Fruit fly (Drosophila melanogaster) whole organism, embryonic: ENCODE measurements around the gene AOX1.

Source experiments
- Atf6 ChIP-seq: fragments of 200-800 bp; sonication (Bioruptor generic); IDR thresholded peaks from 2 replicates; pipeline ENCODE4 v1.3.6; 2022; ENCODE audit warnings: missing biosample characterization, missing genetic modification characterization
- Blimp-1 ChIP-seq: fragments of 200-800 bp; sonication (Bioruptor generic); optimal IDR thresholded peaks from 3 replicates; lab custom pipeline; 2018; ENCODE audit warnings: missing biosample characterization, missing genetic modification characterization, mild to moderate bottlenecking, moderate library complexity, missing genetic modification reagents
- CG11247 ChIP-seq: fragments of 200-800 bp; sonication (Bioruptor generic); IDR thresholded peaks from 2 replicates; pipeline ENCODE4 v1.3.6; 2022; ENCODE audit warnings: missing biosample characterization, missing genetic modification characterization
- CG11456 ChIP-seq: fragments of 200-800 bp; sonication (Bioruptor generic); IDR thresholded peaks from 3 replicates; pipeline ENCODE4 v1.3.6; 2022; ENCODE audit warnings: missing biosample characterization, missing genetic modification characterization
- CG12769 ChIP-seq: fragments of 200-800 bp; sonication (Bioruptor generic); optimal IDR thresholded peaks from 2 replicates; lab custom pipeline; 2019; ENCODE audit warnings: missing biosample characterization, mild to moderate bottlenecking, missing genetic modification characterization, moderate library complexity
- CG13424 ChIP-seq: fragments of 200-800 bp; sonication (Bioruptor generic); optimal IDR thresholded peaks from 2 replicates; lab custom pipeline; 2019; ENCODE audit warnings: missing biosample characterization, mild to moderate bottlenecking, missing genetic modification characterization, moderate library complexity
- CG15269 ChIP-seq: fragments of 200-800 bp; sonication (Bioruptor generic); optimal IDR thresholded peaks from 2 replicates; lab custom pipeline; 2018; ENCODE audit warnings: missing biosample characterization, mild to moderate bottlenecking, missing genetic modification characterization, moderate library complexity
- CG15479 ChIP-seq: fragments of 200-800 bp; sonication (Bioruptor generic); optimal IDR thresholded peaks from 3 replicates; lab custom pipeline; 2019; ENCODE audit warnings: missing biosample characterization, mild to moderate bottlenecking, missing genetic modification characterization, moderate library complexity
- CG1647 ChIP-seq: fragments of 200-800 bp; sonication (Bioruptor generic); optimal IDR thresholded peaks from 3 replicates; lab custom pipeline; 2016; ENCODE audit warnings: missing biosample characterization, missing genetic modification characterization
- CG17568 ChIP-seq: fragments of 200-800 bp; sonication (Bioruptor generic); optimal IDR thresholded peaks from 2 replicates; lab custom pipeline; 2018; ENCODE audit warnings: missing biosample characterization, mild to moderate bottlenecking, missing genetic modification characterization, moderate library complexity
- CG18599 ChIP-seq: fragments of 200-800 bp; sonication (Bioruptor generic); optimal IDR thresholded peaks from 3 replicates; lab custom pipeline; 2017; ENCODE audit warnings: missing biosample characterization, missing genetic modification characterization, mild to moderate bottlenecking, moderate library complexity, missing genetic modification reagents
- CG2678 ChIP-seq: fragments of 200-800 bp; sonication (Bioruptor generic); optimal IDR thresholded peaks from 3 replicates; lab custom pipeline; 2019; ENCODE audit warnings: missing biosample characterization, mild to moderate bottlenecking, missing genetic modification characterization, moderate library complexity
- CG30403 ChIP-seq: fragments of 200-800 bp; sonication (Bioruptor generic); optimal IDR thresholded peaks from 3 replicates; lab custom pipeline; 2016; ENCODE audit warnings: missing biosample characterization, missing genetic modification characterization
- CG31224 ChIP-seq: fragments of 200-800 bp; sonication (Bioruptor generic); IDR thresholded peaks from 2 replicates; pipeline ENCODE4 v1.3.6; 2022; ENCODE audit warnings: missing biosample characterization, missing genetic modification characterization
- CG3407 ChIP-seq: fragments of 200-800 bp; sonication (Bioruptor generic); optimal IDR thresholded peaks from 2 replicates; lab custom pipeline; 2018; ENCODE audit warnings: missing biosample characterization, mild to moderate bottlenecking, missing genetic modification characterization
- CG4730 ChIP-seq: fragments of 200-800 bp; sonication (Bioruptor generic); IDR thresholded peaks from 2 replicates; pipeline ENCODE4 v1.3.6; 2022; ENCODE audit warnings: missing biosample characterization, missing genetic modification characterization
- CG7963 ChIP-seq: fragments of 200-800 bp; sonication (Bioruptor generic); IDR thresholded peaks from 3 replicates; pipeline ENCODE4 v1.3.6; 2022; ENCODE audit warnings: missing biosample characterization, missing genetic modification characterization; ENCODE audit not compliant: partially characterized antibody
- CG9215 ChIP-seq: fragments of 200-800 bp; sonication (Bioruptor generic); IDR thresholded peaks from 2 replicates; pipeline ENCODE4 v1.3.6; 2022; ENCODE audit warnings: missing biosample characterization, missing genetic modification characterization
- Chrac-16 ChIP-seq: fragments of 200-800 bp; sonication (Bioruptor generic); optimal IDR thresholded peaks from 3 replicates; lab custom pipeline; 2016; ENCODE audit warnings: missing biosample characterization, missing genetic modification characterization
- Drgx ChIP-seq: fragments of 200-800 bp; sonication (Bioruptor generic); IDR thresholded peaks from 2 replicates; pipeline ENCODE4 v1.3.6; 2022; ENCODE audit warnings: missing biosample characterization, missing genetic modification characterization
- Elba2 ChIP-seq: fragments of 200-800 bp; sonication (Bioruptor generic); optimal IDR thresholded peaks from 3 replicates; lab custom pipeline; 2016; ENCODE audit warnings: missing biosample characterization, missing genetic modification characterization
- HHEX ChIP-seq: fragments of 200-800 bp; sonication (Bioruptor generic); optimal IDR thresholded peaks from 3 replicates; lab custom pipeline; 2017; ENCODE audit warnings: missing biosample characterization, mild to moderate bottlenecking, missing genetic modification characterization, missing genetic modification reagents
- Hmr ChIP-seq: fragments of 200-800 bp; sonication (Bioruptor generic); optimal IDR thresholded peaks from 3 replicates; lab custom pipeline; 2017; ENCODE audit warnings: mild to moderate bottlenecking, missing biosample characterization, missing genetic modification reagents, missing genetic modification characterization
- Nf-YC ChIP-seq: fragments of 200-800 bp; optimal IDR thresholded peaks from 3 replicates; lab custom pipeline; 2019; ENCODE audit warnings: missing biosample characterization, mild to moderate bottlenecking, missing genetic modification characterization, moderate library complexity
- Scr ChIP-seq: fragments of 200-800 bp; sonication (Bioruptor generic); IDR thresholded peaks from 2 replicates; pipeline ENCODE4 v1.3.6; 2022; ENCODE audit warnings: missing biosample characterization, missing genetic modification characterization; ENCODE audit not compliant: partially characterized antibody
- Spps ChIP-seq: fragments of 200-800 bp; sonication (Bioruptor generic); optimal IDR thresholded peaks from 2 replicates; lab custom pipeline; 2018; ENCODE audit warnings: missing biosample characterization, mild to moderate bottlenecking, missing genetic modification characterization
- Sry-δ ChIP-seq: fragments of 200-800 bp; sonication (Bioruptor generic); optimal IDR thresholded peaks from 2 replicates; lab custom pipeline; 2016; ENCODE audit warnings: missing biosample characterization, missing genetic modification characterization
- Trl ChIP-seq, 3 experiments: fragments of >200 bp in 2 of 3; fragments of 200-800 bp in 1 of 3; sonication (Bioruptor generic) in 1 of 3; optimal IDR thresholded peaks; 2 replicates in 1 of 3; 3 replicates in 2 of 3; lab custom pipeline; 2016 to 2017; ENCODE audit warnings: missing biosample characterization in 1 of 3, missing genetic modification characterization in 1 of 3
- Xbp1 ChIP-seq: fragments of 200-800 bp; sonication (Bioruptor generic); optimal IDR thresholded peaks from 3 replicates; lab custom pipeline; 2016; ENCODE audit warnings: missing biosample characterization, mild to moderate bottlenecking, missing genetic modification characterization
- al ChIP-seq: fragments of 200-800 bp; sonication (Bioruptor generic); IDR thresholded peaks from 2 replicates; pipeline ENCODE4 v1.3.6; 2022; ENCODE audit warnings: missing biosample characterization, missing genetic modification characterization
- ash1 ChIP-seq: fragments of 200-800 bp; sonication (Bioruptor generic); optimal IDR thresholded peaks from 2 replicates; lab custom pipeline; 2018; ENCODE audit warnings: missing biosample characterization, mild to moderate bottlenecking, missing genetic modification characterization
- caup ChIP-seq: fragments of 200-800 bp; sonication (Bioruptor generic); optimal IDR thresholded peaks from 3 replicates; lab custom pipeline; 2017; ENCODE audit warnings: missing biosample characterization, mild to moderate bottlenecking, missing genetic modification characterization, moderate library complexity; ENCODE audit not compliant: severe bottlenecking
- chif ChIP-seq, 2 experiments: fragments of 200-800 bp; sonication (Bioruptor generic); optimal IDR thresholded peaks; 3 replicates each; lab custom pipeline; 2016; ENCODE audit warnings: missing biosample characterization in 2 of 2, missing genetic modification characterization in 2 of 2
- dysf ChIP-seq: fragments of 200-800 bp; sonication (Bioruptor generic); IDR thresholded peaks from 3 replicates; pipeline ENCODE4 v1.3.6; 2022; ENCODE audit warnings: missing biosample characterization, missing genetic modification characterization
- gro ChIP-seq: fragments of 200-800 bp; sonication (Bioruptor generic); optimal IDR thresholded peaks from 2 replicates; lab custom pipeline; 2016; ENCODE audit warnings: missing biosample characterization, missing genetic modification characterization
- hkb ChIP-seq, 2 experiments: fragments of 200-800 bp in 1 of 2; fragments of >200 bp in 1 of 2; sonication (Bioruptor generic) in 1 of 2; IDR thresholded peaks in 1 of 2; optimal IDR thresholded peaks in 1 of 2; 2 replicates each; pipeline versions ENCODE4 v1.3.6 to Lab custom; 2017 to 2022; ENCODE audit warnings: missing biosample characterization in 1 of 2, missing genetic modification characterization in 1 of 2
- nerfin-2 ChIP-seq: fragments of 200-800 bp; sonication (Bioruptor generic); IDR thresholded peaks from 2 replicates; pipeline ENCODE4 v1.3.6; 2022; ENCODE audit warnings: missing biosample characterization, missing genetic modification characterization; ENCODE audit not compliant: partially characterized antibody
- pb ChIP-seq: fragments of 200-800 bp; sonication (Bioruptor generic); optimal IDR thresholded peaks from 3 replicates; lab custom pipeline; 2016; ENCODE audit warnings: missing biosample characterization, missing genetic modification characterization
- prd ChIP-seq, 3 experiments: fragments of >200 bp in 2 of 3; fragments of 200-800 bp in 1 of 3; sonication (Bioruptor generic) in 1 of 3; optimal IDR thresholded peaks in 2 of 3; IDR thresholded peaks in 1 of 3; 2 replicates in 2 of 3; 3 replicates in 1 of 3; pipeline versions ENCODE4 v1.3.6 to Lab custom; 2017 to 2022; ENCODE audit warnings: missing biosample characterization in 1 of 3, missing genetic modification characterization in 1 of 3
- psq ChIP-seq: fragments of 200-800 bp; sonication (Bioruptor generic); optimal IDR thresholded peaks from 2 replicates; lab custom pipeline; 2017; ENCODE audit warnings: missing biosample characterization, missing genetic modification characterization
- sisA ChIP-seq: fragments of 200-800 bp; sonication (Bioruptor generic); IDR thresholded peaks from 2 replicates; pipeline ENCODE4 v1.3.6; 2022; ENCODE audit warnings: missing biosample characterization, missing genetic modification characterization
- tgo ChIP-seq: fragments of 200-800 bp; sonication (Bioruptor generic); IDR thresholded peaks from 3 replicates; pipeline ENCODE4 v1.3.6; 2022; ENCODE audit warnings: missing biosample characterization, missing genetic modification characterization
- tna ChIP-seq: fragments of 200-800 bp; sonication (Bioruptor generic); IDR thresholded peaks from 2 replicates; pipeline ENCODE4 v1.3.6; 2022; ENCODE audit warnings: missing biosample characterization, missing genetic modification characterization; ENCODE audit not compliant: partially characterized antibody
- trem ChIP-seq: fragments of 200-800 bp; optimal IDR thresholded peaks from 3 replicates; lab custom pipeline; 2019; ENCODE audit warnings: missing biosample characterization, mild to moderate bottlenecking, missing genetic modification characterization, moderate library complexity
- tup ChIP-seq: fragments of 200-800 bp; sonication (Bioruptor generic); optimal IDR thresholded peaks from 2 replicates; lab custom pipeline; 2016; ENCODE audit warnings: missing biosample characterization, mild to moderate bottlenecking, missing genetic modification characterization, moderate library complexity
- zen ChIP-seq: fragments of 200-800 bp; sonication (Bioruptor generic); optimal IDR thresholded peaks from 3 replicates; lab custom pipeline; 2018; ENCODE audit warnings: missing biosample characterization, mild to moderate bottlenecking, missing genetic modification characterization, moderate library complexity
- zf30C ChIP-seq: fragments of 200-800 bp; sonication (Bioruptor generic); optimal IDR thresholded peaks from 3 replicates; lab custom pipeline; 2018; ENCODE audit warnings: missing biosample characterization, mild to moderate bottlenecking, missing genetic modification characterization

The AOX1 gene

DNA sequence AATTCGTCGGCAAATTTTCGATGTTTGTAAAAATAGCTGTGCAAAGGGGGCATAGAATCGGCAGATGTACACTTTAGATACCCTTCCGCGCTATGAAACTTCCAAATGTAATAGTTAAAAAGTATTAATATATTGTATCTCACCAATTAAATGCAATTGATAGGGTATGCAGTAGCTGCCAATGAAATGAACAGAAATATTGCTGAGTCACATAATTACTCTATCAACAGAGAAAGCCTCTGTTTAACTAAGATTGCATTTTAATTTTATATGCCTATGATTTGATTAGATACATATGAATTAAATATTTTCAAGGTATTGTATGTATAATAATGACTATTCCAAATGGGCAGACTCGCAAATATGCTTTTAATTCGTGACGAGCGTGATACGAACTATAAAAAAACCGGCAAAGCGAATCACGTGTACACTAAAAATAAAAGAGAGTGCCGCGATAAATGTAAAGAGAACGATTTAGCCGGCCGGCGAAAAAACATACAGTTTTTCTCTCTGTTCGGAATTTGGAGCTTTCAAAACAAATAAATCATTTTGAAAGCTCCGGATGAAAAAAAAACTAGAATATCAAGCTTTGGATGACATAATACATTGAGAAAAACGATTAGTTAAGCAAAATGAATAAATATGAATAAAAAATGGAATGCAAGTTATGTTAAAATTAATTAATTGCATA is 10.9 kb upstream of the AOX1 start, which contains the start of gene AOX3 (continued):
- TF ChIP-seq ash1 (GFP tag; lab: Kevin White, UChicago) (no peak), Chrac-16 (GFP tag; lab: Kevin White, UChicago) (no peak), CG11456 (GFP tag; lab: Robert Waterston, UW) (peak; percentile 47; the same call in 1 of the 3 replicates), CG1647 (no peak), hkb (optimal IDR thresholded peaks at IDR 0.05; lab: Kevin White, UChicago) (no peak), hkb (GFP tag; IDR thresholded peaks at IDR 0.05; lab: Robert Waterston, UW) (no peak), CG2678 (tag; lab: Kevin White, UChicago) (peak; percentile 39), psq (GFP tag; lab: Kevin White, UChicago) (no peak), CG4730 (GFP tag; lab: Robert Waterston, UW) (no peak), Atf6 (GFP tag; lab: Robert Waterston, UW) (peak; percentile 10; the same call in 1 of the 2 replicates), chif (GFP tag; optimal IDR thresholded peaks at IDR 0.05; lab: Kevin White, UChicago) (no peak), Nf-YC (tag; lab: Kevin White, UChicago) (no peak), Blimp-1 (GFP tag; lab: Kevin White, UChicago) (no peak), CG13424 (no peak), Trl (optimal IDR thresholded peaks at IDR 0.05; lab: Kevin White, UChicago) (peak; percentile 5 to 42), Trl (GFP tag; optimal IDR thresholded peaks at IDR 0.05; lab: Kevin White, UChicago) (no peak), Sry-δ (GFP tag; lab: Kevin White, UChicago) (no peak), sisA (GFP tag; lab: Robert Waterston, UW) (no peak), CG3407 (GFP tag; lab: Kevin White, UChicago) (no peak), CG17568 (GFP tag; lab: Kevin White, UChicago) (no peak), tgo (GFP tag; lab: Robert Waterston, UW) (no peak), CG12769 (tag; lab: Kevin White, UChicago) (no peak), zf30C (peak; percentile 45), CG31224 (peak; percentile 33; the same call in 1 of the 2 replicates), Spps (no peak), caup (GFP tag; lab: Kevin White, UChicago) (peak; percentile 4), prd (optimal IDR thresholded peaks at IDR 0.05; lab: Kevin White, UChicago) (no peak), prd (GFP tag; IDR thresholded peaks at IDR 0.05; lab: Robert Waterston, UW) (no peak; the same call in 2 of the 3 replicates), zen (no peak), trem (tag; lab: Kevin White, UChicago) (no peak), al (peak; percentile 54; the same call in 1 of the 2 replicates), CG15479 (GFP tag; lab: Kevin White, UChicago) (no peak), Drgx (GFP tag; lab: Robert Waterston, UW) (peak; percentile 57), CG7963 (GFP tag; lab: Robert Waterston, UW) (no peak), nerfin-2 (GFP tag; lab: Robert Waterston, UW) (no peak), gro (GFP tag; lab: Kevin White, UChicago) (no peak), CG30403 (GFP tag; lab: Kevin White, UChicago) (peak; percentile 60), CG9215 (peak; percentile 55), Elba2 (no peak), pb (no peak), Scr (GFP tag; lab: Robert Waterston, UW) (no peak), tup (GFP tag; lab: Kevin White, UChicago) (no peak), CG11247 (GFP tag; lab: Robert Waterston, UW) (no peak), Hmr (GFP tag; lab: Kevin White, UChicago) (peak; percentile 59), HHEX (GFP tag; lab: Kevin White, UChicago) (peak; percentile 27), CG18599 (GFP tag; lab: Kevin White, UChicago) (peak; percentile 35), CG15269 (tag; lab: Kevin White, UChicago) (peak; percentile 0), dysf (GFP tag; lab: Robert Waterston, UW) (peak; percentile 37; the same call in 1 of the 3 replicates), Xbp1 (no peak), tna (GFP tag; lab: Robert Waterston, UW) (no peak)
